Fruit fly (Drosophila melanogaster) whole organism, embryonic: Measurements from ENCODE around the gene rumi.

Source experiments
- Adf1 ChIP-seq: fragments of 200-800 bp; sonication (Bioruptor generic); IDR thresholded peaks from 2 replicates; pipeline ENCODE4 v1.3.6; 2022; ENCODE audit warnings: missing biosample characterization, missing genetic modification characterization
- B-H2 ChIP-seq: fragments of 200-800 bp; sonication (Bioruptor generic); optimal IDR thresholded peaks from 2 replicates; lab custom pipeline; 2018; ENCODE audit warnings: missing biosample characterization, mild to moderate bottlenecking, missing genetic modification characterization
- CG10431 ChIP-seq: fragments of 200-800 bp; sonication (Bioruptor generic); optimal IDR thresholded peaks from 3 replicates; lab custom pipeline; 2018; ENCODE audit warnings: missing biosample characterization, mild to moderate bottlenecking, missing genetic modification characterization
- CG11398 ChIP-seq: fragments of 200-800 bp; sonication (Bioruptor generic); optimal IDR thresholded peaks from 2 replicates; lab custom pipeline; 2016; ENCODE audit warnings: missing biosample characterization, missing genetic modification characterization
- CG11560 ChIP-seq: fragments of 200-800 bp; sonication (Bioruptor generic); IDR thresholded peaks from 3 replicates; pipeline ENCODE4 v1.3.6; 2022; ENCODE audit warnings: missing biosample characterization, missing genetic modification characterization
- CG12236 ChIP-seq: fragments of 200-800 bp; sonication (Bioruptor generic); optimal IDR thresholded peaks from 2 replicates; lab custom pipeline; 2016; ENCODE audit warnings: missing biosample characterization, missing genetic modification characterization
- CG12299 ChIP-seq: fragments of 200-800 bp; sonication (Bioruptor generic); optimal IDR thresholded peaks from 2 replicates; lab custom pipeline; 2018; ENCODE audit warnings: missing biosample characterization, mild to moderate bottlenecking, missing genetic modification characterization
- CG12659 ChIP-seq: fragments of 200-800 bp; sonication (Bioruptor generic); optimal IDR thresholded peaks from 3 replicates; lab custom pipeline; 2017; ENCODE audit warnings: mild to moderate bottlenecking, missing biosample characterization, missing genetic modification reagents, missing genetic modification characterization
- CG12769 ChIP-seq: fragments of 200-800 bp; sonication (Bioruptor generic); optimal IDR thresholded peaks from 2 replicates; lab custom pipeline; 2019; ENCODE audit warnings: missing biosample characterization, mild to moderate bottlenecking, missing genetic modification characterization, moderate library complexity
- CG13287 ChIP-seq: fragments of 200-800 bp; sonication (Bioruptor generic); IDR thresholded peaks from 2 replicates; pipeline ENCODE4 v1.3.6; 2022; ENCODE audit warnings: missing biosample characterization, missing genetic modification characterization; ENCODE audit not compliant: partially characterized antibody
- CG13624 ChIP-seq: fragments of 200-800 bp; sonication (Bioruptor generic); optimal IDR thresholded peaks from 2 replicates; lab custom pipeline; 2016; ENCODE audit warnings: missing biosample characterization, missing genetic modification characterization
- CG1602 ChIP-seq: fragments of 200-800 bp; sonication (Bioruptor generic); optimal IDR thresholded peaks from 3 replicates; lab custom pipeline; 2016; ENCODE audit warnings: missing biosample characterization, missing genetic modification characterization
- CG17612 ChIP-seq: fragments of 200-800 bp; sonication (Bioruptor generic); IDR thresholded peaks from 2 replicates; pipeline ENCODE4 v1.3.6; 2022; ENCODE audit warnings: missing biosample characterization, missing genetic modification characterization
- CG18011 ChIP-seq: fragments of 200-800 bp; sonication (Bioruptor generic); optimal IDR thresholded peaks from 2 replicates; lab custom pipeline; 2017; ENCODE audit warnings: missing biosample characterization, missing genetic modification characterization, mild to moderate bottlenecking, moderate library complexity, missing genotype
- CG2889 ChIP-seq: fragments of 200-800 bp; sonication (Bioruptor generic); IDR thresholded peaks from 3 replicates; pipeline ENCODE4 v1.3.6; 2022; ENCODE audit warnings: missing biosample characterization, missing genetic modification characterization
- CG30020 ChIP-seq: fragments of 200-800 bp; optimal IDR thresholded peaks from 2 replicates; lab custom pipeline; 2019; ENCODE audit warnings: missing biosample characterization, mild to moderate bottlenecking, missing genetic modification characterization, moderate library complexity
- CG31388 ChIP-seq: fragments of 200-800 bp; sonication (Bioruptor generic); optimal IDR thresholded peaks from 2 replicates; lab custom pipeline; 2016; ENCODE audit warnings: missing biosample characterization, missing genetic modification characterization
- CG3407 ChIP-seq: fragments of 200-800 bp; sonication (Bioruptor generic); optimal IDR thresholded peaks from 2 replicates; lab custom pipeline; 2018; ENCODE audit warnings: missing biosample characterization, mild to moderate bottlenecking, missing genetic modification characterization
- CG3838 ChIP-seq: fragments of 200-800 bp; sonication (Bioruptor generic); optimal IDR thresholded peaks from 3 replicates; lab custom pipeline; 2016; ENCODE audit warnings: missing biosample characterization, missing genetic modification characterization
- CG8924 ChIP-seq: fragments of 200-800 bp; optimal IDR thresholded peaks from 3 replicates; lab custom pipeline; 2019; ENCODE audit warnings: missing biosample characterization, mild to moderate bottlenecking, missing genetic modification characterization, moderate library complexity
- CG9876 ChIP-seq: fragments of 200-800 bp; sonication (Bioruptor generic); optimal IDR thresholded peaks from 2 replicates; lab custom pipeline; 2016; ENCODE audit warnings: missing biosample characterization, missing genetic modification characterization
- Camta ChIP-seq: fragments of 200-800 bp; sonication (Bioruptor generic); optimal IDR thresholded peaks from 2 replicates; lab custom pipeline; 2016; ENCODE audit warnings: missing biosample characterization, missing genetic modification characterization
- Gsc ChIP-seq: fragments of 200-800 bp; sonication (Bioruptor generic); IDR thresholded peaks from 2 replicates; pipeline ENCODE4 v1.3.6; 2022; ENCODE audit warnings: missing biosample characterization, missing genetic modification characterization
- Hand ChIP-seq: fragments of 200-800 bp; sonication (Bioruptor generic); optimal IDR thresholded peaks from 2 replicates; lab custom pipeline; 2017; ENCODE audit warnings: mild to moderate bottlenecking, missing biosample characterization, missing genetic modification reagents, missing genetic modification characterization
- Hmr ChIP-seq: fragments of 200-800 bp; sonication (Bioruptor generic); optimal IDR thresholded peaks from 3 replicates; lab custom pipeline; 2017; ENCODE audit warnings: mild to moderate bottlenecking, missing biosample characterization, missing genetic modification reagents, missing genetic modification characterization
- PHDP ChIP-seq: fragments of 200-800 bp; sonication (Bioruptor generic); optimal IDR thresholded peaks from 3 replicates; lab custom pipeline; 2018; ENCODE audit warnings: missing biosample characterization, mild to moderate bottlenecking, missing genetic modification characterization, moderate library complexity
- Xrp1 ChIP-seq: fragments of 200-800 bp; sonication (Bioruptor generic); IDR thresholded peaks from 2 replicates; pipeline ENCODE4 v1.3.6; 2022; ENCODE audit warnings: missing biosample characterization, missing genetic modification characterization
- ap ChIP-seq: fragments of 200-800 bp; sonication (Bioruptor generic); IDR thresholded peaks from 2 replicates; pipeline ENCODE4 v1.3.6; 2022; ENCODE audit warnings: missing biosample characterization, missing genetic modification characterization
- ara ChIP-seq: fragments of 200-800 bp; sonication (Bioruptor generic); IDR thresholded peaks from 2 replicates; pipeline ENCODE4 v1.3.6; 2022; ENCODE audit warnings: missing biosample characterization, missing genetic modification characterization
- bowl ChIP-seq: fragments of 200-800 bp; sonication (Bioruptor generic); IDR thresholded peaks from 2 replicates; pipeline ENCODE4 v1.3.6; 2022; ENCODE audit warnings: missing biosample characterization, missing genetic modification characterization
- cg ChIP-seq: fragments of 200-800 bp; sonication (Bioruptor generic); optimal IDR thresholded peaks from 3 replicates; lab custom pipeline; 2019; ENCODE audit warnings: missing biosample characterization, mild to moderate bottlenecking, missing genetic modification characterization, moderate library complexity
- fd3F ChIP-seq: fragments of 200-800 bp; sonication (Bioruptor generic); optimal IDR thresholded peaks from 2 replicates; lab custom pipeline; 2018; ENCODE audit warnings: missing biosample characterization, mild to moderate bottlenecking, missing genetic modification characterization, moderate library complexity
- gce ChIP-seq: fragments of 200-800 bp; sonication (Bioruptor generic); IDR thresholded peaks from 3 replicates; pipeline ENCODE4 v1.3.6; 2022; ENCODE audit warnings: missing biosample characterization, missing genetic modification characterization
- gcm2 ChIP-seq: fragments of 200-800 bp; sonication (Bioruptor generic); optimal IDR thresholded peaks from 2 replicates; lab custom pipeline; 2016; ENCODE audit warnings: missing biosample characterization, missing genetic modification characterization
- gt ChIP-seq: fragments of 200-800 bp; sonication (Bioruptor generic); IDR thresholded peaks from 2 replicates; pipeline ENCODE4 v1.3.6; 2022; ENCODE audit warnings: missing biosample characterization, missing genetic modification characterization
- ham ChIP-seq: fragments of 200-800 bp; sonication (Bioruptor generic); IDR thresholded peaks from 2 replicates; pipeline ENCODE4 v1.3.6; 2022; ENCODE audit warnings: missing biosample characterization, missing genetic modification characterization
- hth ChIP-seq: fragments of >200 bp; optimal IDR thresholded peaks from 2 replicates; lab custom pipeline; 2017; ENCODE audit warnings: inconsistent platforms
- ind ChIP-seq: fragments of 200-800 bp; sonication (Bioruptor generic); optimal IDR thresholded peaks from 3 replicates; lab custom pipeline; 2016; ENCODE audit warnings: missing biosample characterization, missing genetic modification characterization
- klu ChIP-seq: fragments of 200-800 bp; sonication (Bioruptor generic); IDR thresholded peaks from 2 replicates; pipeline ENCODE4 v1.3.6; 2022; ENCODE audit warnings: missing biosample characterization, missing genetic modification characterization
- kni ChIP-seq: fragments of 200-800 bp; sonication (Bioruptor generic); optimal IDR thresholded peaks from 3 replicates; lab custom pipeline; 2017; ENCODE audit warnings: mild to moderate bottlenecking, missing biosample characterization, missing genetic modification reagents, missing genetic modification characterization
- lov ChIP-seq, 2 experiments: fragments of 200-800 bp in 1 of 2; fragments of >200 bp in 1 of 2; sonication (Bioruptor generic) in 1 of 2; IDR thresholded peaks in 1 of 2; optimal IDR thresholded peaks in 1 of 2; 2 replicates in 1 of 2; 3 replicates in 1 of 2; pipeline versions ENCODE4 v1.3.6 to Lab custom; 2017 to 2022; ENCODE audit warnings: missing biosample characterization in 1 of 2, missing genetic modification characterization in 1 of 2
- pb ChIP-seq: fragments of 200-800 bp; sonication (Bioruptor generic); optimal IDR thresholded peaks from 3 replicates; lab custom pipeline; 2016; ENCODE audit warnings: missing biosample characterization, missing genetic modification characterization
- pho ChIP-seq: fragments of 200-800 bp; sonication (Bioruptor generic); optimal IDR thresholded peaks from 2 replicates; lab custom pipeline; 2016; ENCODE audit warnings: missing biosample characterization, missing genetic modification characterization
- psq ChIP-seq: fragments of 200-800 bp; sonication (Bioruptor generic); optimal IDR thresholded peaks from 2 replicates; lab custom pipeline; 2017; ENCODE audit warnings: missing biosample characterization, missing genetic modification characterization
- scrt ChIP-seq: fragments of 200-800 bp; sonication (Bioruptor generic); optimal IDR thresholded peaks from 2 replicates; lab custom pipeline; 2018; ENCODE audit warnings: missing biosample characterization, mild to moderate bottlenecking, missing genetic modification characterization, moderate library complexity
- so ChIP-seq: fragments of 200-800 bp; sonication (Bioruptor generic); IDR thresholded peaks from 3 replicates; pipeline ENCODE4 v1.3.6; 2022; ENCODE audit warnings: missing biosample characterization, missing genetic modification characterization
- trh ChIP-seq: fragments of 200-800 bp; sonication (Bioruptor generic); optimal IDR thresholded peaks from 2 replicates; lab custom pipeline; 2016; ENCODE audit warnings: missing biosample characterization, missing genetic modification characterization
- tx ChIP-seq: fragments of 200-800 bp; sonication (Bioruptor generic); optimal IDR thresholded peaks from 2 replicates; lab custom pipeline; 2016; ENCODE audit warnings: missing biosample characterization, missing genetic modification characterization

rumi gene

DNA sequence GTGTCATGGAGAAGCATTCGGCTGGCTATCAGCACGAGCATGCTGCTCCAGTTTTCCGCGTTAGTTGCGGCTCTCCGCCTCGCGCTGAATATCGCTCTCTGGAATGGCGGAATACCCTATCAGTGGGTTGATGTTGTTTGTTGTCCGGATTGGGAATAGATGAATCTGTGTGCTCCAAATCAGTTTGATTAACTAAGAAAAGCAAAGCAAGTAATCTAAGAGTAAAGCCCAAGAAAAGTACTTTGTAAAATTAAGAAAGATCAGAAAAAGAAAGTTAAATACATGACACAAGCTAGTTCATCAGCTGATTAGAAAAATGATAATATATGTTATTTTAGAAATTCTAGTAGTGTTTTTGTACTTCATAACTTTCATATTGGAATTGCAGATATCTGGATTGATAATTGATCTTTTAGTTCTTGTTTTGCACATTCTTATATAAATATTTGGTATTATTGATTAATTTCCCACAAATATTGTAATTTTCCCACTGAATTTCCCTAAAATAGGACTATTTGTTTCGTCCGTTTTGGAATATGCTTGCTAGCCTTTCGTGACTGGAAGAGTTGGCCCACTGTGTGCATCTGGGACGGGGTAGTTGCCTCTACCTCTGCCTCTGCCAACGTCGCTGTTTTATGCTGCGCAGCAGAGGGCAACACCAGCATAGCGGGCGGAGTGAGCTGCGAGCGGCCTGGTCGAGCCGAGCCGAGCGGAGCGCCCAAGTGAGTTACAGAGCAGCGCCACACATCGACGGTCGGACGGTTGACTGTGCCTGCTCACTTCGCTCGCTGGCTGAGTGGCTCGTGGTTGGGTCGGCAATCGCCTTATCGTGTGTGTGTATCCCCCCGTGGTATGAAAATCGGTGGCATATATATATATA, 3.7 kb upstream of the rumi start (continued):
- TF ChIP-seq CG3407 (GFP tag; lab: Kevin White, UChicago) (peak; percentile 46), PHDP (peak; percentile 62), CG11560 (tag; lab: Robert Waterston, UW) (no peak), CG9876 (GFP tag; lab: Kevin White, UChicago) (no peak), gt (GFP tag; lab: Robert Waterston, UW) (no peak), Gsc (no peak), CG11398 (no peak), CG12659 (GFP tag; lab: Kevin White, UChicago) (peak; percentile 74), trh (GFP tag; lab: Kevin White, UChicago) (peak; percentile 11), hth (lab: Kevin White, UChicago) (no peak), CG31388 (GFP tag; lab: Kevin White, UChicago) (no peak), Hand (GFP tag; lab: Kevin White, UChicago) (no peak), gcm2 (GFP tag; lab: Kevin White, UChicago) (peak; percentile 21), Adf1 (GFP tag; lab: Robert Waterston, UW) (peak; percentile 98), cg (GFP tag; lab: Kevin White, UChicago) (peak; percentile 18), ap (GFP tag; lab: Robert Waterston, UW) (peak; percentile 6; the same call in 1 of the 2 replicates), B-H2 (GFP tag; lab: Kevin White, UChicago) (peak; percentile 9), CG12769 (tag; lab: Kevin White, UChicago) (peak; percentile 35), ham (GFP tag; lab: Robert Waterston, UW) (no peak), lov (optimal IDR thresholded peaks at IDR 0.05; lab: Kevin White, UChicago) (no peak), lov (GFP tag; IDR thresholded peaks at IDR 0.05; lab: Robert Waterston, UW) (0 out of 3 replicates have a peak, but pooled peaks have one; percentile 55), tx (GFP tag; lab: Kevin White, UChicago) (no peak), so (GFP tag; lab: Robert Waterston, UW) (peak; percentile 24; the same call in 2 of the 3 replicates), gce (GFP tag; lab: Robert Waterston, UW) (peak; percentile 65; the same call in 2 of the 3 replicates), CG30020 (tag; lab: Kevin White, UChicago) (peak; percentile 17), pho (GFP tag; lab: Kevin White, UChicago) (peak; percentile 56), CG8924 (tag; lab: Kevin White, UChicago) (peak; percentile 57), scrt (peak; percentile 38), CG18011 (GFP tag; lab: Kevin White, UChicago) (peak; percentile 25), kni (GFP tag; lab: Kevin White, UChicago) (no peak), klu (no peak), CG2889 (GFP tag; lab: Robert Waterston, UW) (0 out of 3 replicates have a peak, but pooled peaks have one; percentile 16), CG12236 (peak; percentile 13), ind (GFP tag; lab: Kevin White, UChicago) (peak; percentile 50), CG17612 (0 out of 2 replicates have a peak, but pooled peaks have one; percentile 44), CG1602 (GFP tag; lab: Kevin White, UChicago) (peak; percentile 43), Hmr (peak; percentile 66), bowl (GFP tag; lab: Robert Waterston, UW) (peak; percentile 53; the same call in 1 of the 2 replicates), CG13624 (GFP tag; lab: Kevin White, UChicago) (peak; percentile 44), ara (GFP tag; lab: Robert Waterston, UW) (peak; percentile 39; the same call in 1 of the 2 replicates), psq (GFP tag; lab: Kevin White, UChicago) (no peak), CG12299 (tag; lab: Kevin White, UChicago) (no peak), CG3838 (GFP tag; lab: Kevin White, UChicago) (no peak), Xrp1 (GFP tag; lab: Robert Waterston, UW) (peak; percentile 39; the same call in 1 of the 2 replicates), pb (GFP tag; lab: Kevin White, UChicago) (no peak), CG13287 (peak; percentile 54), fd3F (GFP tag; lab: Kevin White, UChicago) (peak; percentile 28), CG10431 (GFP tag; lab: Kevin White, UChicago) (no peak), Camta (GFP tag; lab: Kevin White, UChicago) (peak; percentile 64)
